Worm (Caenorhabditis elegans) whole organism, L3 larva: ENCODE data around the gene T05C7.4.

Source experiments
- R02D3.7 ChIP-seq: fragments of 150-350 bp; optimal IDR thresholded peaks from 2 replicates; lab custom pipeline; 2014; ENCODE audit warnings: missing biosample characterization, missing genetic modification characterization
- aly-2 ChIP-seq: fragments of 150-350 bp; optimal IDR thresholded peaks from 2 replicates; lab custom pipeline; 2014; ENCODE audit warnings: missing biosample characterization, missing genetic modification characterization
- ceh-16 ChIP-seq: sonication (generic microtip); optimal IDR thresholded peaks from 2 replicates; lab custom pipeline; 2017; ENCODE audit warnings: missing biosample characterization, missing genetic modification characterization
- ceh-9 ChIP-seq: sonication (generic microtip); optimal IDR thresholded peaks from 2 replicates; lab custom pipeline; 2018; ENCODE audit warnings: missing biosample characterization, missing genetic modification characterization
- daf-12 ChIP-seq: fragments of 150-350 bp; optimal IDR thresholded peaks from 2 replicates; lab custom pipeline; 2014; ENCODE audit warnings: missing biosample characterization, missing genetic modification reagents, missing genetic modification characterization
- egl-27 ChIP-seq: sonication (generic microtip); optimal IDR thresholded peaks from 4 replicates; lab custom pipeline; 2017; ENCODE audit warnings: missing biosample characterization, missing genetic modification reagents, missing genetic modification characterization
- eor-1 ChIP-seq, 2 experiments: fragments of 150-350 bp; optimal IDR thresholded peaks; 2 replicates each; lab custom pipeline; 2014 to 2018; ENCODE audit warnings: missing biosample characterization in 2 of 2, missing genetic modification characterization in 2 of 2
- fkh-10 ChIP-seq: sonication (generic microtip); optimal IDR thresholded peaks from 2 replicates; lab custom pipeline; 2017; ENCODE audit warnings: missing biosample characterization, missing genetic modification reagents, missing genetic modification characterization
- fkh-2 ChIP-seq: fragments of 150-350 bp; optimal IDR thresholded peaks from 2 replicates; lab custom pipeline; 2014; ENCODE audit warnings: missing biosample characterization, missing genetic modification reagents, missing genetic modification characterization
- fos-1 ChIP-seq: fragments of 150-350 bp; optimal IDR thresholded peaks from 2 replicates; lab custom pipeline; 2014; ENCODE audit warnings: missing biosample characterization, missing genetic modification characterization
- hmg-11 ChIP-seq: sonication (generic microtip); optimal IDR thresholded peaks from 2 replicates; lab custom pipeline; 2016; ENCODE audit warnings: missing genetic modification characterization, missing compliant biosample characterization
- jun-1 ChIP-seq: fragments of 150-350 bp; optimal IDR thresholded peaks from 2 replicates; lab custom pipeline; 2014; ENCODE audit warnings: missing biosample characterization, missing genetic modification reagents, missing genetic modification characterization
- lin-15B ChIP-seq: fragments of 150-350 bp; optimal IDR thresholded peaks from 2 replicates; lab custom pipeline; 2014; ENCODE audit warnings: missing biosample characterization, missing genetic modification characterization
- lin-39 ChIP-seq: fragments of 150-350 bp; optimal IDR thresholded peaks from 2 replicates; lab custom pipeline; 2018; ENCODE audit warnings: missing biosample characterization, missing genetic modification reagents, missing genetic modification characterization
- lsy-12 ChIP-seq: sonication (generic microtip); optimal IDR thresholded peaks from 2 replicates; lab custom pipeline; 2016; ENCODE audit warnings: mild to moderate bottlenecking, missing genetic modification characterization, missing compliant biosample characterization
- mdl-1 ChIP-seq: fragments of 150-350 bp; optimal IDR thresholded peaks from 2 replicates; lab custom pipeline; 2014; ENCODE audit warnings: missing biosample characterization, missing genetic modification characterization
- mml-1 ChIP-seq: fragments of 150-350 bp; sonication (generic microtip); optimal IDR thresholded peaks from 3 replicates; lab custom pipeline; 2014; ENCODE audit warnings: missing biosample characterization, missing genetic modification characterization
- nfya-1 ChIP-seq: sonication (generic microtip); optimal IDR thresholded peaks from 2 replicates; lab custom pipeline; 2017; ENCODE audit warnings: missing genetic modification characterization, mild to moderate bottlenecking, missing compliant biosample characterization, antibody characterized with exemption, moderate library complexity; ENCODE audit not compliant: insufficient read depth
- nhr-12 ChIP-seq: fragments of 150-350 bp; optimal IDR thresholded peaks from 2 replicates; lab custom pipeline; 2014; ENCODE audit warnings: missing biosample characterization, missing genetic modification characterization
- nhr-23 ChIP-seq: fragments of 150-350 bp; optimal IDR thresholded peaks from 2 replicates; lab custom pipeline; 2014; ENCODE audit warnings: missing biosample characterization, missing genetic modification reagents, missing genetic modification characterization
- nhr-25 ChIP-seq: sonication (generic microtip); optimal IDR thresholded peaks from 2 replicates; lab custom pipeline; 2017; ENCODE audit warnings: missing biosample characterization, missing genetic modification characterization
- nhr-28 ChIP-seq: fragments of 150-350 bp; optimal IDR thresholded peaks from 2 replicates; lab custom pipeline; 2014; ENCODE audit warnings: missing biosample characterization, missing genetic modification characterization
- nhr-43 ChIP-seq: sonication (generic microtip); optimal IDR thresholded peaks from 2 replicates; lab custom pipeline; 2016; ENCODE audit warnings: mild to moderate bottlenecking, missing genetic modification characterization, missing compliant biosample characterization; ENCODE audit not compliant: poor library complexity, severe bottlenecking
- nhr-76 ChIP-seq: fragments of 150-350 bp; sonication (generic microtip); optimal IDR thresholded peaks from 5 replicates; lab custom pipeline; 2014; ENCODE audit warnings: missing biosample characterization, missing genetic modification characterization
- pqm-1 ChIP-seq: fragments of 150-350 bp; optimal IDR thresholded peaks from 2 replicates; lab custom pipeline; 2017; ENCODE audit warnings: missing biosample characterization, missing genetic modification characterization, inconsistent platforms
- sea-2 ChIP-seq: fragments of 150-350 bp; sonication (generic microtip); optimal IDR thresholded peaks from 4 replicates; lab custom pipeline; 2014; ENCODE audit warnings: missing biosample characterization, missing genetic modification reagents, missing genetic modification characterization
- skn-1 ChIP-seq: fragments of 150-350 bp; optimal IDR thresholded peaks from 2 replicates; lab custom pipeline; 2014; ENCODE audit warnings: missing biosample characterization, missing genetic modification characterization
- unc-62 ChIP-seq: fragments of 150-350 bp; sonication (generic microtip); optimal IDR thresholded peaks from 4 replicates; lab custom pipeline; 2014; ENCODE audit warnings: missing biosample characterization, missing genetic modification reagents, missing genetic modification characterization
- ztf-11 ChIP-seq: fragments of 150-350 bp; optimal IDR thresholded peaks from 2 replicates; lab custom pipeline; 2014; ENCODE audit warnings: missing biosample characterization, missing genetic modification characterization

T05C7.4 gene

ce11 chrIV:53539-53938, at the start of gene T05C7.4:
T05C7.4 (minus strand) TSS chrIV:53639.
- TF ChIP-seq lin-15B (tag; lab: Kevin White, UChicago), result no peak
- no peak for TF ChIP-seq nhr-76 (tag; lab: Kevin White, UChicago)
- TF ChIP-seq unc-62 (GFP tag; lab: Kevin White, UChicago), result no peak

ce11 chrIV:102848-103247, 49.4 kb upstream of the T05C7.4 start:
- TF ChIP-seq mdl-1 (tag; lab: Kevin White, UChicago) (no peak), nhr-23 (tag; lab: Kevin White, UChicago) (peak; percentile 62), nhr-25 (tag; lab: Kevin White, UChicago) (peak; percentile 96), nhr-43 (tag; lab: Kevin White, UChicago) (peak; percentile 13), nfya-1 (tag; lab: Kevin White, UChicago) (peak; percentile 3), fkh-10 (GFP tag; lab: Kevin White, UChicago) (no peak)

- TF ChIP-seq fkh-10 (GFP tag; lab: Kevin White, UChicago), result peak; percentile 44
- TF ChIP-seq unc-62 (GFP tag; lab: Kevin White, UChicago), result no peak
These were observed 44.2 kb upstream of the T05C7.4 start for ce11 chrIV:97681-98080.

- TF ChIP-seq mml-1 (tag; lab: Kevin White, UChicago) (no peak), pqm-1 (tag; lab: Kevin White, UChicago) (no peak), skn-1 (tag; lab: Kevin White, UChicago) (no peak), egl-27 (no peak), nhr-28 (tag; lab: Kevin White, UChicago) (no peak), fkh-10 (GFP tag; lab: Kevin White, UChicago) (no peak), mdl-1 (tag; lab: Kevin White, UChicago) (no peak), jun-1 (tag; lab: Kevin White, UChicago) (no peak), fkh-2 (tag; lab: Kevin White, UChicago) (no peak), nhr-23 (tag; lab: Kevin White, UChicago) (no peak)
These were observed 38.2 kb upstream of the T05C7.4 start, which contains the start of gene tpa-1 for ce11 chrIV:91680-92079. tpa-1 (plus strand) TSS chrIV:91980.

- TF ChIP-seq jun-1 (tag; lab: Kevin White, UChicago) (no peak), nhr-25 (tag; lab: Kevin White, UChicago) (no peak), daf-12 (tag; lab: Kevin White, UChicago) (no peak), nhr-76 (tag; lab: Kevin White, UChicago) (no peak)
- TF ChIP-seq, all 47 proteins: peak for 0
These were observed 36.6 kb upstream of the T05C7.4 start, which contains the start of gene scl-23 for ce11 chrIV:89991-90390. scl-23 (minus strand) TSS chrIV:90091.

- TF ChIP-seq ceh-16 (no peak), lsy-12 (tag; lab: Kevin White, UChicago) (no peak), nhr-12 (tag; lab: Kevin White, UChicago) (no peak), egl-27 (no peak), ceh-9 (tag; lab: Kevin White, UChicago) (no peak), jun-1 (tag; lab: Kevin White, UChicago) (no peak), mdl-1 (tag; lab: Kevin White, UChicago) (no peak), eor-1 (tag; optimal IDR thresholded peaks at IDR 0.05; lab: Kevin White, UChicago) (no peak), nhr-28 (tag; lab: Kevin White, UChicago) (no peak), fkh-10 (GFP tag; lab: Kevin White, UChicago) (no peak), aly-2 (no peak), ztf-11 (no peak), R02D3.7 (tag; lab: Kevin White, UChicago) (no peak), sea-2 (GFP tag; lab: Kevin White, UChicago) (no peak), lin-39 (no peak), nhr-25 (tag; lab: Kevin White, UChicago) (no peak), fos-1 (tag; lab: Kevin White, UChicago) (no peak), skn-1 (tag; lab: Kevin White, UChicago) (no peak), daf-12 (tag; lab: Kevin White, UChicago) (no peak), hmg-11 (tag; lab: Kevin White, UChicago) (no peak)
These were observed 33.3 kb upstream of the T05C7.4 start for ce11 chrIV:86744-87143.
